Worm (Caenorhabditis elegans): ENCODE results near the gene dnpp-1.

ce11 chrIII:5868401-5868800 lies 4.8 kb upstream of the dnpp-1 start, which contains the start of gene eng-1:
- TF ChIP-seq snpc-4 (tag; optimal IDR thresholded peaks at IDR 0.05), result no peak
- TF ChIP-seq lsy-2 (tag; optimal IDR thresholded peaks at IDR 0.05), result no peak
- no peak for TF ChIP-seq unc-62 (GFP tag; optimal IDR thresholded peaks at IDR 0.05)

Data from whole organism, mixed stage, embryonic.